Fruit fly (Drosophila melanogaster) whole organism, prepupa: ENCODE measurements around the gene CG13924.

Experiments
- CG16779 ChIP-seq: fragments of 200-800 bp; sonication (Bioruptor generic); optimal IDR thresholded peaks from 3 replicates; lab custom pipeline; 2017; ENCODE audit warnings: missing biosample characterization, mild to moderate bottlenecking, missing genetic modification characterization
- CG3032 ChIP-seq: fragments of 200-800 bp; optimal IDR thresholded peaks from 2 replicates; lab custom pipeline; 2019; ENCODE audit warnings: missing biosample characterization, mild to moderate bottlenecking, missing genetic modification characterization, moderate library complexity
- CG32006 ChIP-seq: fragments of 200-800 bp; sonication (Bioruptor generic); optimal IDR thresholded peaks from 3 replicates; lab custom pipeline; 2017; ENCODE audit warnings: missing biosample characterization, mild to moderate bottlenecking, missing genetic modification characterization
- CG34406 ChIP-seq: fragments of 200-800 bp; sonication (Bioruptor generic); optimal IDR thresholded peaks from 3 replicates; lab custom pipeline; 2016; ENCODE audit warnings: missing biosample characterization, missing genetic modification characterization
- CG7368 ChIP-seq: fragments of 200-800 bp; sonication (Bioruptor generic); optimal IDR thresholded peaks from 3 replicates; lab custom pipeline; 2016; ENCODE audit warnings: missing biosample characterization, missing genetic modification characterization
- CG8632 ChIP-seq: fragments of 200-800 bp; sonication (Bioruptor generic); optimal IDR thresholded peaks from 3 replicates; lab custom pipeline; 2016; ENCODE audit warnings: missing biosample characterization, missing genetic modification characterization
- CG9139 ChIP-seq: fragments of 200-800 bp; sonication (Bioruptor generic); optimal IDR thresholded peaks from 3 replicates; lab custom pipeline; 2017; ENCODE audit warnings: missing biosample characterization, mild to moderate bottlenecking, missing genetic modification characterization
- cyc ChIP-seq: fragments of 200-800 bp; sonication (Bioruptor generic); optimal IDR thresholded peaks from 3 replicates; lab custom pipeline; 2016; ENCODE audit warnings: missing biosample characterization, missing genetic modification characterization
- lz ChIP-seq: fragments of 200-800 bp; sonication (Bioruptor generic); optimal IDR thresholded peaks from 3 replicates; lab custom pipeline; 2016; ENCODE audit warnings: missing biosample characterization, missing genetic modification characterization
- topi ChIP-seq: fragments of 200-800 bp; sonication (Bioruptor generic); optimal IDR thresholded peaks from 3 replicates; lab custom pipeline; 2016; ENCODE audit warnings: missing biosample characterization, missing genetic modification characterization

DNA sequence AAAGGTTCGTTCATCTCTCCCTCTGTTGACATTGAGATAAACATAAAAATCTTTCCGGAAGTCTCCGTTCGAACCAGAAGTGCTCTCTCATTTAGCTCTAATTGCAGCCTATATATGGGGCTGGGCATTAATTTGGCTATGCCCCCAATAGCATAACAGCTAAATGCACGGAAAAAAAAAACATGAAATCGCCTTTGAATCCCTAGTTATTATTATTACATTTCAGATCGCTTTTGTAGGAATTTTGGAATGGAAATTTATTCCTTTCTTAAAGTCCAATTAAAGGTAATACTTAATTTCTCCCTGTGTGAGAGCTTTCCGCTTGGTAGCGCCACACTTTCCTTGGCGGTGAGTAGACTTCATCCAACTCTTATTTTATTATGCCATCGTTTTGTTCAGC lies 36.4 kb downstream of the CG13924 start:
- no peak for TF ChIP-seq CG3032 (tag; lab: Kevin White, UChicago)
- no peak for TF ChIP-seq CG9139
- no peak for TF ChIP-seq CG7368 (GFP tag; lab: Kevin White, UChicago)
- TF ChIP-seq CG16779 (tag; lab: Kevin White, UChicago) = no peak
- no peak for TF ChIP-seq topi (GFP tag; lab: Kevin White, UChicago)
- no peak for TF ChIP-seq CG8632 (GFP tag; lab: Kevin White, UChicago)
- no peak for TF ChIP-seq cyc (GFP tag; lab: Kevin White, UChicago)
- TF ChIP-seq CG34406 = no peak
- TF ChIP-seq lz = no peak
- no peak for TF ChIP-seq CG32006
